Worm (Caenorhabditis elegans) whole organism, L3 larva: Measurements from ENCODE around the gene F16G10.2.

Source experiments
- aly-2 ChIP-seq: fragments of 150-350 bp; optimal IDR thresholded peaks from 2 replicates; lab custom pipeline; 2014; ENCODE audit warnings: missing biosample characterization, missing genetic modification characterization
- ceh-9 ChIP-seq: sonication (generic microtip); optimal IDR thresholded peaks from 2 replicates; lab custom pipeline; 2018; ENCODE audit warnings: missing biosample characterization, missing genetic modification characterization
- fos-1 ChIP-seq: fragments of 150-350 bp; optimal IDR thresholded peaks from 2 replicates; lab custom pipeline; 2014; ENCODE audit warnings: missing biosample characterization, missing genetic modification characterization
- lin-39 ChIP-seq: fragments of 150-350 bp; optimal IDR thresholded peaks from 2 replicates; lab custom pipeline; 2018; ENCODE audit warnings: missing biosample characterization, missing genetic modification reagents, missing genetic modification characterization
- mdl-1 ChIP-seq: fragments of 150-350 bp; optimal IDR thresholded peaks from 2 replicates; lab custom pipeline; 2014; ENCODE audit warnings: missing biosample characterization, missing genetic modification characterization
- nhr-11 ChIP-seq: fragments of 150-350 bp; optimal IDR thresholded peaks from 2 replicates; lab custom pipeline; 2014; ENCODE audit warnings: missing biosample characterization, missing genetic modification characterization
- nhr-25 ChIP-seq: sonication (generic microtip); optimal IDR thresholded peaks from 2 replicates; lab custom pipeline; 2017; ENCODE audit warnings: missing biosample characterization, missing genetic modification characterization
- sea-2 ChIP-seq: fragments of 150-350 bp; sonication (generic microtip); optimal IDR thresholded peaks from 4 replicates; lab custom pipeline; 2014; ENCODE audit warnings: missing biosample characterization, missing genetic modification reagents, missing genetic modification characterization
- snpc-4 ChIP-seq: fragments of 150-350 bp; optimal IDR thresholded peaks from 2 replicates; lab custom pipeline; 2014; ENCODE audit warnings: missing biosample characterization, missing genetic modification characterization
- zag-1 ChIP-seq: fragments of 150-350 bp; optimal IDR thresholded peaks from 2 replicates; lab custom pipeline; 2014; ENCODE audit warnings: missing biosample characterization, missing genetic modification characterization

DNA sequence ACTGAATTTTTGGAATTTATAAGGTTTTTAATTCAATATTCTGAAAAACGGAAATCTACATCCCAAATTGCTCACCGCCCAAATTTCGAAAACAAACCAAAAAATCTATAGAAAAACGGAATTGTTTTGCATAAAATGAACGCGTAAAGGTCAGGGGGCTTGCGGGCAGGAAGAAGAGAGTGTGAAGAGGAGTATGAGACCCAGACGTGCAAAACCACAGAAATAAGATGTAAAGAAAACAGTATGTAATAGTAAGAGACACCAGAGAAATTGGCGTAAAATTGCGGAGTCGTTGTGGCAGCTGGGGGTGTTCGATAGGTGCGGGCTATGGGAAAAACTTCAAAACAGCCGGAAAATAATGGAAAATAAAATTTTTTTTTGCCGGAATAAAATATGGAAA is 34.1 kb upstream of the F16G10.2 start:
- no peak for TF ChIP-seq fos-1
- no peak for TF ChIP-seq ceh-9
- no peak for TF ChIP-seq nhr-11 (tag; lab: Kevin White, UChicago)
- no peak for TF ChIP-seq sea-2
- TF ChIP-seq aly-2: no peak
- no peak for TF ChIP-seq lin-39 (tag; lab: Kevin White, UChicago)
- TF ChIP-seq zag-1 (tag; lab: Kevin White, UChicago): no peak
- no peak for TF ChIP-seq snpc-4 (tag; lab: Kevin White, UChicago)
- TF ChIP-seq nhr-25 (tag; lab: Kevin White, UChicago): no peak
- no peak for TF ChIP-seq mdl-1 (tag; lab: Kevin White, UChicago)
